Worm (Caenorhabditis elegans): Measurements from ENCODE around the gene C12D8.9.

Gene C12D8.9

DNA sequence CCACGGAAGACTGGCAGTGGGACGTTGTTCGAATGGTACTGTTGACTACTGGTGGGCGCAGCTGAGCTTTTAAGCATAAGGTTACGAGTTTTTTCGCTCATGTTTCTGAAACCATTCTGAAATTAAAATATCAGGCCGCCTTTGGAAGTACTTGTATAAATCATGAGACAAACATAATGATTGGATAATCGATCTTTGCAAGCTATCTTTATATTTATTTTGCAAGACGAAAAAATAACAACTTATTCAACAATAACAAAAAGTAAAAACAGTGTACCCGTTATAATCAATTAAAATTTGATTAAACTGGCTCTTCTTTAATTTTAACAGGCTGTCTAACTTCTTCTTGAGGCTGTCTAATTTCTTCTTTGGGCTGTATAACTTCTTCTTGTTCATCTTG lies 37.5 kb downstream of the C12D8.9 start, which contains the start of gene ZK856.16:
TSS of gene ZK856.16 (minus strand) at position 101 of the 400 bp plus-strand sequence.
- TF ChIP-seq ekl-4 (GFP tag; IDR thresholded peaks at IDR 0.05) (no peak), nhr-179 (tag; optimal IDR thresholded peaks at IDR 0.05) (no peak), F52B5.7 (tag; optimal IDR thresholded peaks at IDR 0.05) (no peak), F23B12.7 (tag; optimal IDR thresholded peaks at IDR 0.05; ENCODE audit: insufficient read depth) (no peak), die-1 (tag; optimal IDR thresholded peaks at IDR 0.05) (no peak), T07F8.4 (tag; optimal IDR thresholded peaks at IDR 0.05) (no peak), nhr-80 (tag; optimal IDR thresholded peaks at IDR 0.05) (no peak), madf-8 (GFP tag; conservative IDR thresholded peaks at IDR 0.05) (no peak), unc-62 (GFP tag; optimal IDR thresholded peaks at IDR 0.05) (no peak), snpc-1.1 (tag; optimal IDR thresholded peaks at IDR 0.05; ENCODE audit: insufficient read depth) (no peak), F55B11.4 (tag; optimal IDR thresholded peaks at IDR 0.05; ENCODE audit: borderline replicate concordance, insufficient read depth) (no peak), atf-7 (tag; optimal IDR thresholded peaks at IDR 0.05) (no peak), gei-17 (GFP tag; optimal IDR thresholded peaks at IDR 0.05) (no peak), nhr-27 (tag; optimal IDR thresholded peaks at IDR 0.05) (no peak), lin-35 (GFP tag; optimal IDR thresholded peaks at IDR 0.05) (no peak)

DNA sequence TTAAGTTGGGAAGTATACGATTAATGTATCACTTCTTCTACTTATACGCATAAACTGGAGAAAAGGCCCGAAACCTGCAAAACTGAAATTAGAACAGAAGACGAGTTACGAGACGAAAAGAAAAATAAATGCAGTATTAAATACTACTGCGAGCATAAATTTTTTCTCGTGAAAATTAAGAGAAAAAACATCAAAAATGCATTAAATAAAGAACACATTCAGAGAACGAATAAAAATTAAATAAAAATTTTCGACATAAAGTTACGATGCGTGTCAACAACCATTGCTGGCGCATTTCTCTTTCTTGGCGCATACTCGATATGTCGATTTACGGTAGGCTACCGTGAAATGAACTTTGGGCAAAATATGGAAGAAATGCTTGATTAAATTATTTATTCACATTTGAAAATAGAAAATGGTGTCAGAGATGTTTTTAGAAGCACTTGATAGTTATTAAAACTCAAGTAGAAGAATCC lies 38.1 kb downstream of the C12D8.9 start, which contains the start of the genes ZK856.19 and ZK856.11:
TSS of gene ZK856.19 (minus strand) at position 51 of the 476 bp plus-strand sequence.
TSS of gene ZK856.11 (minus strand) at position 76 of the 476 bp plus-strand sequence.
- TF ChIP-seq rec-8 (tag; optimal IDR thresholded peaks at IDR 0.05) (no peak), tbx-9 (tag; optimal IDR thresholded peaks at IDR 0.05; ENCODE audit: borderline replicate concordance) (no peak), pbrm-1 (GFP tag; IDR thresholded peaks at IDR 0.05) (0 out of 2 replicates have a peak, but pooled peaks have one; percentile 20), F49E8.2 (tag; optimal IDR thresholded peaks at IDR 0.05; ENCODE audit: insufficient read depth) (peak; percentile 41), fkh-3 (tag; optimal IDR thresholded peaks at IDR 0.05) (no peak), attf-5 (GFP tag; optimal IDR thresholded peaks at IDR 0.05) (no peak), C17E4.6 (GFP tag; IDR thresholded peaks at IDR 0.05) (no peak), unc-62 (GFP tag; optimal IDR thresholded peaks at IDR 0.05) (no peak), egrh-3 (GFP tag; IDR thresholded peaks at IDR 0.05) (no peak), dpl-1 (GFP tag; optimal IDR thresholded peaks at IDR 0.05) (no peak), hmg-20 (GFP tag; IDR thresholded peaks at IDR 0.05) (no peak), repo-1 (tag; optimal IDR thresholded peaks at IDR 0.05) (no peak), Y53G8AR.9 (GFP tag; conservative IDR thresholded peaks at IDR 0.05) (0 out of 2 replicates have a peak, but pooled peaks have one; percentile 65), ekl-4 (GFP tag; IDR thresholded peaks at IDR 0.05) (no peak), Y67H2A.10 (GFP tag; conservative IDR thresholded peaks at IDR 0.05) (no peak), aptf-2 (GFP tag; conservative IDR thresholded peaks at IDR 0.05) (no peak), snpc-1.1 (tag; optimal IDR thresholded peaks at IDR 0.05; ENCODE audit: insufficient read depth) (no peak), hlh-26 (GFP tag; conservative IDR thresholded peaks at IDR 0.05) (no peak), lin-54 (GFP tag; optimal IDR thresholded peaks at IDR 0.05) (peak; percentile 58), nhr-27 (tag; optimal IDR thresholded peaks at IDR 0.05) (no peak), lag-1 (GFP tag; IDR thresholded peaks at IDR 0.05) (no peak), F37B4.10 (GFP tag; IDR thresholded peaks at IDR 0.05) (no peak), mes-4 (tag; optimal IDR thresholded peaks at IDR 0.05) (no peak), lsy-27 (tag; optimal IDR thresholded peaks at IDR 0.05; ENCODE audit: borderline replicate concordance, insufficient read depth) (no peak), sdz-38 (tag; optimal IDR thresholded peaks at IDR 0.05) (no peak), pha-4 (tag; optimal IDR thresholded peaks at IDR 0.05) (no peak), bed-2 (GFP tag; IDR thresholded peaks at IDR 0.05) (no peak), B0035.1 (tag; optimal IDR thresholded peaks at IDR 0.05) (no peak), K11D2.4 (GFP tag; IDR thresholded peaks at IDR 0.05) (no peak), ceh-91 (GFP tag; IDR thresholded peaks at IDR 0.05) (no peak), snpc-1.3 (tag; optimal IDR thresholded peaks at IDR 0.05; ENCODE audit: insufficient read depth) (no peak), him-1 (tag; optimal IDR thresholded peaks at IDR 0.05) (no peak), attf-3 (GFP tag; conservative IDR thresholded peaks at IDR 0.05) (no peak), let-607 (tag; optimal IDR thresholded peaks at IDR 0.05) (no peak), madf-8 (GFP tag; conservative IDR thresholded peaks at IDR 0.05) (no peak), T07F8.4 (tag; optimal IDR thresholded peaks at IDR 0.05) (no peak)

All from whole organism, young adult.